Fruit fly (Drosophila melanogaster) whole organism: ENCODE results near the gene CG12716.

ENCODE experiments used
- CG8478 ChIP-seq: fragments of >200 bp; optimal IDR thresholded peaks from 2 replicates; lab custom pipeline; 2018; ENCODE audit warnings: inconsistent platforms
- Dll ChIP-seq: fragments of >200 bp; optimal IDR thresholded peaks from 2 replicates; lab custom pipeline; 2017
- EcR ChIP-seq, 2 experiments: fragments of >200 bp; optimal IDR thresholded peaks; 2 replicates each; lab custom pipeline; 2017; ENCODE audit warnings: missing biosample characterization in 2 of 2, missing genetic modification characterization in 2 of 2, missing genetic modification reagents in 2 of 2
- pan ChIP-seq: fragments of >200 bp; optimal IDR thresholded peaks from 2 replicates; lab custom pipeline; 2017
- psq ChIP-seq: fragments of >200 bp; optimal IDR thresholded peaks from 2 replicates; lab custom pipeline; 2017
- usp ChIP-seq: fragments of >200 bp; optimal IDR thresholded peaks from 2 replicates; lab custom pipeline; 2017; ENCODE audit warnings: missing biosample characterization, missing genetic modification characterization, mixed read lengths

CG12716 gene

DNA sequence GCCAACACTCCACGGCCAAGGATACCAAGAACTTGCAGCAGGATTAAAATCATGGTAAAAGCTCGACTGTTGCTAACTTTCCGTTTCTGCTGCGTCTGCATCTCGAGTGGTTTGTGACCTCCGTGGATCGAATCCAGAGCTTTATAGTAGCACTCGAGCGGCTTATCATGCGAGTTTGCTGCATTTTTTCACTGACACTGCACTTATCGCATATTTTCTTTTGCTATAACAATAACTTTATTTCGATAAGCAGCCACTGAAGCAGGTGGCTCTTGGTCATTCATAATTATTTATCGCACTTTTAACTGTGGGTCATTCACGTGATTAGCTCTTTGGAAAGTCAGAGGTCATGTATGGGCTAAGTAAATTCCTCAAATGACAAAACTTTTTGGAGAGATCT lies at the start of gene CG12716:
Gene CG12716 (minus strand): TSS at position 101 of the 400 bp plus-strand sequence.
- TF ChIP-seq pan (no peak), usp (GFP tag; lab: Kevin White, UChicago) (no peak), psq (no peak), CG8478 (no peak), EcR (GFP tag; optimal IDR thresholded peaks at IDR 0.05; lab: Kevin White, UChicago) (no peak), Dll (lab: Kevin White, UChicago) (no peak)

DNA sequence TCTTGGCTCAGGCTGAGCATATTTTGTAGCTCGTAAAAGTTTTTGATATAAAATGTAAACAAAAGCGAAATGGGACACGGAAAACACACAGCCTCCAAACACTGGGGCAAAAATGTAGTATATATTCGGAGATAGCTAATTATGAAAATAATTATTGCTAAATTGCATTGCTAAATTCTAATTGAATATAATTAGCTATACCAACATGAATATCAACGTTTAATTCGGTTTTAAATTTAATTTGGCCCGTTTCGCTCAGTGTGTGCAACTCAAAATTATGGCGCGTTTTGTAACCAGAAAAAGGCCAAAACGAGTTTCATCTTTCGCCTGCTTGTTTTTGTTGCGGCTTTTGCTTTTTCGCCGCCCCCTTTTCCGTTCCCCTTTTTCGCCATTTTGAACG lies 47.7 kb upstream of the CG12716 start:
- TF ChIP-seq Dll (lab: Kevin White, UChicago) = no peak
- no peak for TF ChIP-seq pan
- TF ChIP-seq CG8478 = no peak
- TF ChIP-seq usp (GFP tag; lab: Kevin White, UChicago) = no peak
- no peak for TF ChIP-seq psq
- TF ChIP-seq EcR (GFP tag; optimal IDR thresholded peaks at IDR 0.05; lab: Kevin White, UChicago) = no peak

DNA sequence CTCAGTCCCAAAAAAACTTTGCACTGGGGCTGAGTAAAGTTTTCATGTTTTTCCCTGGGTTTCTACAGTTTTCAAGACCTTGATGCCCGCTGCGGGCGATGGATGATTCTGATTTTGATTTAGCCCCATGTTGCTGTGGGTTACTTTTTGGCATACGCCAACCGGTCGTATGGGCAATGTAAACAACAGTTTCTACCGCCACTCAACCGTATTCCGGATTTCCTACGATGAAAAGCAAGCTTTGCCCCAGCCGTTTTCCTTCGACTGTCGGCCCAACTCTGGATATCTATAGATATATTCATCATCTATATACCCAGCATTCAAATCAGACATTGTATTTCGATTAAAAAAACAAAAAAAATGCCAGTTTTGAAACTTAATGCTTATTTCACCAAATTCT lies 45.9 kb upstream of the CG12716 start, which contains the start of gene CG2209:
Gene CG2209 (plus strand): TSS at position 301 of the 400 bp plus-strand sequence.
- TF ChIP-seq Dll (lab: Kevin White, UChicago) (no peak), usp (GFP tag; lab: Kevin White, UChicago) (no peak), psq (no peak), pan (no peak), EcR (GFP tag; optimal IDR thresholded peaks at IDR 0.05; lab: Kevin White, UChicago) (no peak), CG8478 (no peak)

DNA sequence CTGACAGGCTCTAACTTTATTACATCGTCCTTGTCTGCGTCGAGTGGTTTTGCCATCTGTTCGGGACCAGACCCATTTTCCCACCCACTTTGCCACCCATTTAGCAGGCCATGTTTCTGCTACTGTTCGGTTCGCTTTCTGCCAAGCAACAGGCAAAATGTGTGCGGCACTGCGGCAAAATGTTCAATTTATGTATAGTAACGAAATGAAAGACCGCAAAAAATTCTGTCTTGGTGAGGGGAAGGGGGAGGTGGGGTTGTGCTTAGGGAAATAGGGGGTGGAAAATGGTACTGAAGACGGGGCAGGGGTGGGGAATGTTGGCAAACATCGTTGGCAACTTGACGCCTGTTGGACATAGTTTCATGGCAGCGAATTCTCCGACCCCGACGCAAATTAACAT lies 36.3 kb upstream of the CG12716 start:
- TF ChIP-seq pan (no peak), EcR (GFP tag; optimal IDR thresholded peaks at IDR 0.05; lab: Kevin White, UChicago) (no peak), psq (no peak), CG8478 (no peak), usp (GFP tag; lab: Kevin White, UChicago) (no peak), Dll (lab: Kevin White, UChicago) (no peak)

DNA sequence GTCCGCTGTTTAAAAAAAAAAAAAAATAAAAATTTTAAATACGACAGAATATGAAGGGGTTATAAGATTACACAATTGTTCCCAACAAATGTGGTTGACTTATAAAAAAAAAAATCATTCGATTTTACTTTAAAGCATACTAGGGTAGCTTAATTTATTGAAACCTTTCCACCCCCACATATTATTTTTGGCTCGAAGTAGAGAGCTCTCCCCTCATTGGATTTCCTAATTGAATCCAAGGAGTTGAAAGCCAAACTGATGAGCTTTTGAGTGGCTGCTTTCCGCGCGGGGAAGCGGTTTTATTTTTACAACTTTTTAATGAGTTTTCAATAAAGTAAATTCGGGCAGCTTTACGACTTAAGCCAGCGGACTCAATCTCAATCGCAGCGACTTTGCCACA lies 28.7 kb upstream of the CG12716 start, which contains the start of gene CG15719:
Gene CG15719 (minus strand): TSS at position 101 of the 400 bp plus-strand sequence.
- TF ChIP-seq usp (GFP tag; lab: Kevin White, UChicago) (no peak), EcR (GFP tag; optimal IDR thresholded peaks at IDR 0.05; lab: Kevin White, UChicago) (no peak), CG8478 (no peak), psq (no peak), pan (no peak), Dll (lab: Kevin White, UChicago) (no peak)

DNA sequence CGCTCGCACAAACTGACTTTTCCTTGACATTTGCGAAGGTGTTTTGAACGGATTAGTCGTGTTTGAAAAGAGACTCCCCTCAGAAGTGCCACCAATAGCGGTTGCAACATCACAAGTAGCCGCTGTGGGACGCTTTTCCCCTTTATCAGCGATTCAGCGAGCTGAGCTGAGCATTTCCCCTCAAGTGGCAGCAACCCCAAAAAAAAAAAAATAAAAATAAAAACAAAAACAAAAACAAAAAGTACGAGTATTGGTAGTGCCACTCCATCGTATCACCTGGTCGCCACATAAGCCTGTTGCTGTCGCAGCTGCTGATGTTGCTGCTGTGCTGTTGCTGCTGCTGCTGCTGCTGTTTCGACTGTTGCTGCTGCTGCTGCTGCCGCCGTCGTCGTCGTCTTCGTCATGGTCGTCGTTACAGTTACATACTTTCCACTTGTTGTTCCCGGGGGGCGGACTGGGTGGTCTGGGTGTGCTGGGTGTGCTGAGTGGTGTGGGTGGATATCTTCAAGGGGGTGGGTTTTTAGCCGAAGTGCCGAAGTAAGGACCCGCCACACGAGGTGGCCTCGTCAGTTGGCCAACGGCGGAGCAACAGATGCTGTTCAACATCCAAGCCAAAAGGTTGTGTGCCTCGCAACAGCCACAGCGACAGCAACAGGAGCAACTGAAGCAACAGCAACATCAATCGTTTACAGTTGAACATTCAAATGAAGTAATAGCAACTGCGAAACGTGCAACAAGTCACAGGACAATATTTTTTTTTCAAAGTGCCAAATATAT lies 12.2 kb upstream of the CG12716 start, which contains the start of gene rsh:
Gene rsh (plus strand): TSS at position 591 of the 777 bp plus-strand sequence.
- no peak for TF ChIP-seq psq
- no peak for TF ChIP-seq CG8478
- TF ChIP-seq EcR (GFP tag; optimal IDR thresholded peaks at IDR 0.05; lab: Kevin White, UChicago) = no peak
- no peak for TF ChIP-seq usp (GFP tag; lab: Kevin White, UChicago)
- no peak for TF ChIP-seq pan
- no peak for TF ChIP-seq Dll (lab: Kevin White, UChicago)

DNA sequence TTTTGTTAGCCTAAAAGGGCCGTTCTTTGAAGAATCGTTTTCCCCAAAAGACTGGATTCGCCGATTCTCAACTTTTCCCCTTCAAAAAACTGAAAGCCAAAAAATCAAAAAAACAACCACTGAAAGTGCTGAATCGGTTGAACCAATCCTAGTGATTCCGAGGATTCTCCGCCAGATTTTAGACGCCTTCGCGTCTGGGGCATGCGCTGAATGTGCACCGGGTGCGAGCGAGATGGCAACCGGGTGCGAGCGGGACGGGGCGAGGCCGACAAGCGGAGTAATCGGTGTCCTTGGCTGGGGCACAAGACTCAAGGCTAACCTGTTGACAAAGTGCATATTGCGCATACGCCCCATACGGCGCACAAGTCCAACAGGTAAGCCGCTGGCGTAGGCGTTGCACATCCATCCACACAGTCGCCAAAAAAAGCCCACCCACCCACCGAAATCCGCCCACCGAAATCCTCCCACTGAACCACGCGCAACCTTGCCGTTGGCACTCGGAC lies 11.0 kb upstream of the CG12716 start:
- TF ChIP-seq pan = no peak

DNA sequence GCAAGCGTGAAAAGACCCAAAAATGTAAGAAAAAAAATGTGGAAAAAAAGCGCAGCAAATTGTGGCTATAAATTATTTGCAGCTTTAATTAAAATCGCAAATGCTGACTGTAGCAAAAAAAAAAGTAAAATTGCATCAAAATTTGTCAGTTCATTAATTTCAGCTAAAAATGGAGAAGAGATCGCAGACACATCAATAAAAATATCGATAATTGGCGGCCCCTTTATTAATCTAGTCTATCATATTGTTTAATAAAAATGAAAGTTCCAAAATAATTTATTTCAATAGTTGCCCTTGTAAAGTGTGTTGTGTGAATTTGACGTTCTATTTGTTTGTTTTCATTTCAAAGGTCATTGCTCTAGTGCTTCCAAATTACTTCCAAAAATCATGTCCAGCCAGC lies 8.2 kb upstream of the CG12716 start, which contains the start of gene CG32643:
Gene CG32643 (plus strand): TSS at position 301 of the 400 bp plus-strand sequence.
- TF ChIP-seq CG8478 (no peak), EcR (GFP tag; optimal IDR thresholded peaks at IDR 0.05; lab: Kevin White, UChicago) (no peak), Dll (lab: Kevin White, UChicago) (no peak), psq (no peak), usp (GFP tag; lab: Kevin White, UChicago) (no peak), pan (no peak)

DNA sequence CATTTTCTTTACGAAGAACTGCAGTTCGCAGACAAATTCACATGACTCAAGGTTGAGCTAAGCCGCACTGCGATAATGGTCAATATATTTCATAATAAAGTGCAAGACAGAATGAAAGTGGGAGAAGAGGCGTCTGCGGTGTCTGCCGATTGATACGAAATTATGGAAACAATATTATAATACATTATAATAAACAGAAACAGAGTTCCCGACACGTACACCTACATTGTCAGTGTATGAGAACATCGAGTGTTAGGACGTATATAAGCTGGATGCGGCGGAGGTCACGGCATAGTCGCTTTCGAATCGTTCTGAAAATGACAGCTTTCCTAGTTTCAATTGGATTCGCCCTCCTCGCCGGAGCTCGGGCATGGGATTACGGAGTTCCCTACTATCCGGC lies 5.6 kb downstream of the CG12716 start, which contains the start of gene CG15721:
Gene CG15721 (plus strand): TSS at position 301 of the 400 bp plus-strand sequence.
- TF ChIP-seq EcR (GFP tag; optimal IDR thresholded peaks at IDR 0.05; lab: Kevin White, UChicago) (no peak), Dll (lab: Kevin White, UChicago) (no peak), psq (no peak), usp (GFP tag; lab: Kevin White, UChicago) (no peak), CG8478 (no peak), pan (no peak)

DNA sequence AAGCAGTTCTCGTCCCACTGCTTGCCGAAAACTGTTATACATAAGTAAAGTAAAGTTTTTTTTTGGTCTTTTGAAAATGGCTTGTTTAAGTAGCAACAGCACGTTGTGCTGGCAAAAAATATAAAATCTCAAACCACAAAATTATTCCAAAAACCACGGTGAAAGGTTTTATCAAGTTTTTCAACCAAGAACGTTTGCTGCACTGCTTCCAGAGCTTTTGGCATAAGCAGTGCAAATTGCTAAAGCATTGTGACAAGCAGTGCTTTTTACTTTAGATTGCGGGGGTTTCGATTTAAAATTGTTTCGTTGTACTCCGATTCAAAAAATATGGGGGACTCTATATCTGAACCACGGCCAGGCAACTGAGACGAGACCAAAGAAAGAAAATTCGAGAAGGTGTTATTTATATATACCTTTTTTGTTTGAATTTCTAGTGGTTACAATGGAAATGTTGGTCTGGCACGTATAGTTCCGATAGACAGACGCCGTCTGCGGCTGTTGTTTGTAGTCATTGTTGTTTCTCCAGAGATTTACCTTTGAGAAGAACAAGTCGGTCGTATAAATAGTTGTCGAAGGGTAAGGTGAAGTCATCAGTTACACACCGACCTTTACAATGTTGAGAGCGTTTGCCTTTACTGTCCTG lies 8.6 kb downstream of the CG12716 start, which contains the start of gene Mur11Da:
Gene Mur11Da (plus strand): TSS at position 593 of the 643 bp plus-strand sequence.
- TF ChIP-seq CG8478 = no peak
- TF ChIP-seq psq = no peak
- no peak for TF ChIP-seq pan
- no peak for TF ChIP-seq Dll (lab: Kevin White, UChicago)

DNA sequence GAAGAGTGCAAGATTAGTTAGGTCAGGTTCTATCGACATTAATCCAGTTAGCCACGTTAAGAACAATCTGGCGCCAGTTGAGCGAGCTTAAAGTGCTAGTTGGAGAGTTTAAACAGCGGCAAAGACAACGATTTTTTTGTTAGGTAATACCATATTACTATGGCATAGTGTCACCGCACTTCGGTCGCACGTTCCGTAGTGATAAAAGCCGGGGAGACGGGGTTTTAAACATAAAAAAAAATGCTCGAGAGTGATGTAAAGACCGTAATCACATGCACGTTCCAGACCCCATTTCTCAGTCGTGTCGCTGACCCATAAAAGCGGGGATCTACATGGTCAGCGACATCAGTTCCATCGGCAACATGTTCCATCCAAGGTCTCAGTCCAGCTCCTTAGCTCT lies 17.1 kb downstream of the CG12716 start, which contains the start of gene CG32642:
Gene CG32642 (plus strand): TSS at position 301 of the 400 bp plus-strand sequence.
- TF ChIP-seq pan (no peak), psq (no peak)

DNA sequence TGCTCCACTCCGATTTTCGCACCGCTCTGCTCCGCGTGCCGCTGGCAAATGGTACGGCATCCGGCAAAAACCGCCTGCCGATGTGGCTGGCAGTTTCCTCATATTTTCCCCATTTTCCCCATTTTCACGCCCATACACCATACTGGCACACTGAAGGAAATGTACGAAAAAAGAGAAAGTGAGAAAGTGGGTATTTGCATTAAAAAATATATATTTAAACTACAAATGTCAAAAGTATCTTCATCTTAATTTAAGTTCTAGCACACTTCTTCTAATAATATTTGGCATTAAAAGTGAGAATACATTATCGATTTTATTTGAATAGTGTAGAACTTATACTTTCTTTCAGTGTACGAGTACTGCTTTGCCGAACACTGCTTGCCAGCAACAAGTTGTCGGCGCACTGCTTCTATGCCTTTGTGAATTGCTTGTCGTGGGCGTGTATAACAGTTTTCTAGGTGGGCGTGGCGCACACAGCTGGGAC lies 18.6 kb downstream of the CG12716 start, which contains the start of gene hec:
Gene hec (minus strand): TSS at position 51 of the 484 bp plus-strand sequence.
- TF ChIP-seq pan (no peak), Dll (lab: Kevin White, UChicago) (no peak), CG8478 (no peak), psq (no peak)
